Worm (Caenorhabditis elegans): ENCODE data around the gene srh-32.

The srh-32 gene

ce11 chrV:17700728-17701262 lies at the start of gene srh-32, which contains the start of gene Y26G10.5:
srh-32 (plus strand) TSS chrV:17701212.
Y26G10.5 (minus strand) TSS chrV:17700828.
- TF ChIP-seq tbx-7 (tag; optimal IDR thresholded peaks at IDR 0.05) (no peak), C08G9.2 (tag; optimal IDR thresholded peaks at IDR 0.05) (no peak), ceh-30 (tag; optimal IDR thresholded peaks at IDR 0.05) (no peak), pat-9 (tag; optimal IDR thresholded peaks at IDR 0.05) (no peak), ceh-18 (tag; optimal IDR thresholded peaks at IDR 0.05) (no peak), ceh-19 (GFP tag; optimal IDR thresholded peaks at IDR 0.05) (no peak), Y22D7AL.16 (tag; optimal IDR thresholded peaks at IDR 0.05) (no peak), ahr-1 (tag; optimal IDR thresholded peaks at IDR 0.05) (no peak), ceh-24 (tag; optimal IDR thresholded peaks at IDR 0.05) (no peak), ttx-3 (tag; optimal IDR thresholded peaks at IDR 0.05) (no peak), unc-55 (GFP tag; optimal IDR thresholded peaks at IDR 0.05) (no peak), nfya-1 (tag; optimal IDR thresholded peaks at IDR 0.05) (no peak)

- TF ChIP-seq C38D4.7 (GFP tag; optimal IDR thresholded peaks at IDR 0.05) = no peak
- TF ChIP-seq pros-1 (tag; optimal IDR thresholded peaks at IDR 0.05) = no peak
- no peak for TF ChIP-seq fkh-6 (tag; optimal IDR thresholded peaks at IDR 0.05)
- no peak for TF ChIP-seq K02D7.2 (tag; optimal IDR thresholded peaks at IDR 0.05)
- no peak for TF ChIP-seq unc-3 (GFP tag; conservative IDR thresholded peaks at IDR 0.05)
- TF ChIP-seq unc-3 (tag; optimal IDR thresholded peaks at IDR 0.05) = no peak
- TF ChIP-seq ceh-14 (tag; optimal IDR thresholded peaks at IDR 0.05) = no peak
- TF ChIP-seq F13H6.1 (tag; optimal IDR thresholded peaks at IDR 0.05) = no peak
- TF ChIP-seq ceh-24 (tag; optimal IDR thresholded peaks at IDR 0.05) = no peak
- no peak for TF ChIP-seq nhr-232 (tag; optimal IDR thresholded peaks at IDR 0.05)
- TF ChIP-seq K09A11.1 (tag; optimal IDR thresholded peaks at IDR 0.05; ENCODE audit: insufficient read depth) = no peak
- TF ChIP-seq ceh-34 (tag; optimal IDR thresholded peaks at IDR 0.05) = no peak
- no peak for TF ChIP-seq ceh-45 (GFP tag; IDR thresholded peaks at IDR 0.05)
- TF ChIP-seq lin-11 (tag; optimal IDR thresholded peaks at IDR 0.05) = no peak
- TF ChIP-seq hlh-15 (tag; optimal IDR thresholded peaks at IDR 0.05) = no peak
- TF ChIP-seq ceh-19 (GFP tag; optimal IDR thresholded peaks at IDR 0.05) = no peak
- TF ChIP-seq ceh-48 (tag; optimal IDR thresholded peaks at IDR 0.05) = no peak
- TF ChIP-seq C08G9.2 (tag; optimal IDR thresholded peaks at IDR 0.05) = no peak
- no peak for TF ChIP-seq zip-5 (tag; optimal IDR thresholded peaks at IDR 0.05)
- TF ChIP-seq elt-4 (tag; optimal IDR thresholded peaks at IDR 0.05) = no peak
Measured at ce11 chrV:17655205-17655604, 45.8 kb upstream of the srh-32 start.

- TF ChIP-seq ceh-2 (tag; optimal IDR thresholded peaks at IDR 0.05) (no peak), hlh-8 (tag; optimal IDR thresholded peaks at IDR 0.05) (no peak), mec-3 (tag; optimal IDR thresholded peaks at IDR 0.05; ENCODE audit: borderline replicate concordance) (no peak), pag-3 (tag; optimal IDR thresholded peaks at IDR 0.05; ENCODE audit: borderline replicate concordance) (no peak), hlh-13 (GFP tag; optimal IDR thresholded peaks at IDR 0.05) (no peak), ceh-34 (tag; optimal IDR thresholded peaks at IDR 0.05) (no peak), elt-4 (tag; optimal IDR thresholded peaks at IDR 0.05) (no peak), fax-1 (tag; optimal IDR thresholded peaks at IDR 0.05) (no peak), unc-3 (GFP tag; conservative IDR thresholded peaks at IDR 0.05) (no peak), unc-3 (tag; optimal IDR thresholded peaks at IDR 0.05) (no peak), pax-1 (tag; optimal IDR thresholded peaks at IDR 0.05) (no peak), ceh-30 (tag; optimal IDR thresholded peaks at IDR 0.05) (no peak), ceh-18 (tag; optimal IDR thresholded peaks at IDR 0.05) (no peak), pha-4 (tag; optimal IDR thresholded peaks at IDR 0.05) (no peak), unc-86 (tag; optimal IDR thresholded peaks at IDR 0.05) (no peak), pros-1 (tag; optimal IDR thresholded peaks at IDR 0.05) (no peak), ceh-48 (tag; optimal IDR thresholded peaks at IDR 0.05) (no peak), rnt-1 (tag; optimal IDR thresholded peaks at IDR 0.05) (no peak), ceh-24 (tag; optimal IDR thresholded peaks at IDR 0.05) (no peak)
Measured at ce11 chrV:17658824-17659223, 42.2 kb upstream of the srh-32 start.
